Fruit fly (Drosophila melanogaster) whole organism, embryonic: ENCODE measurements around the gene akirin.

Experiments
- Bgb ChIP-seq: fragments of 200-800 bp; sonication (Bioruptor generic); IDR thresholded peaks from 2 replicates; pipeline ENCODE4 v1.3.6; 2022; ENCODE audit warnings: missing biosample characterization, missing genetic modification characterization; ENCODE audit not compliant: partially characterized antibody
- CG10321 ChIP-seq: fragments of 200-800 bp; sonication (Bioruptor generic); IDR thresholded peaks from 2 replicates; pipeline ENCODE4 v1.3.6; 2022; ENCODE audit warnings: missing biosample characterization, missing genetic modification characterization
- CG11695 ChIP-seq: fragments of 200-800 bp; sonication (Bioruptor generic); IDR thresholded peaks from 3 replicates; pipeline ENCODE4 v1.3.6; 2022; ENCODE audit warnings: missing biosample characterization, missing genetic modification characterization
- CG12659 ChIP-seq: fragments of 200-800 bp; sonication (Bioruptor generic); optimal IDR thresholded peaks from 3 replicates; lab custom pipeline; 2017; ENCODE audit warnings: mild to moderate bottlenecking, missing biosample characterization, missing genetic modification reagents, missing genetic modification characterization
- CG15514 ChIP-seq: fragments of 200-800 bp; sonication (Bioruptor generic); optimal IDR thresholded peaks from 3 replicates; lab custom pipeline; 2017; ENCODE audit warnings: missing biosample characterization, missing genetic modification characterization, mild to moderate bottlenecking, moderate library complexity, missing genetic modification reagents
- CG15696 ChIP-seq: fragments of 200-800 bp; sonication (Bioruptor generic); optimal IDR thresholded peaks from 2 replicates; lab custom pipeline; 2019; ENCODE audit warnings: missing biosample characterization, mild to moderate bottlenecking, missing genetic modification characterization, moderate library complexity
- CG1603 ChIP-seq: fragments of 200-800 bp; sonication (Bioruptor generic); optimal IDR thresholded peaks from 2 replicates; lab custom pipeline; 2019; ENCODE audit warnings: missing biosample characterization, mild to moderate bottlenecking, missing genetic modification characterization, moderate library complexity
- CG17385 ChIP-seq: fragments of 200-800 bp; sonication (Bioruptor generic); optimal IDR thresholded peaks from 3 replicates; lab custom pipeline; 2018; ENCODE audit warnings: missing biosample characterization, mild to moderate bottlenecking, missing genetic modification characterization
- CG17829 ChIP-seq: fragments of 200-800 bp; optimal IDR thresholded peaks from 2 replicates; lab custom pipeline; 2019; ENCODE audit warnings: missing biosample characterization, mild to moderate bottlenecking, missing genetic modification characterization, moderate library complexity
- CG1832 ChIP-seq: fragments of 200-800 bp; sonication (Bioruptor generic); optimal IDR thresholded peaks from 2 replicates; lab custom pipeline; 2017; ENCODE audit warnings: missing biosample characterization, mild to moderate bottlenecking, missing genetic modification characterization, inconsistent platforms
- CG2116 ChIP-seq: fragments of 200-800 bp; sonication (Bioruptor generic); optimal IDR thresholded peaks from 3 replicates; lab custom pipeline; 2018; ENCODE audit warnings: missing biosample characterization, mild to moderate bottlenecking, missing genetic modification characterization
- CG3281 ChIP-seq: fragments of 200-800 bp; sonication (Bioruptor generic); optimal IDR thresholded peaks from 3 replicates; lab custom pipeline; 2017; ENCODE audit warnings: missing biosample characterization, mild to moderate bottlenecking, missing genetic modification characterization
- CG34376 ChIP-seq: fragments of 200-800 bp; sonication (Bioruptor generic); optimal IDR thresholded peaks from 2 replicates; lab custom pipeline; 2018; ENCODE audit warnings: missing biosample characterization, mild to moderate bottlenecking, missing genetic modification characterization
- CG4617 ChIP-seq: fragments of 200-800 bp; sonication (Bioruptor generic); optimal IDR thresholded peaks from 3 replicates; lab custom pipeline; 2016; ENCODE audit warnings: missing biosample characterization, missing genetic modification characterization, borderline replicate concordance
- CG6791 ChIP-seq: fragments of 200-800 bp; sonication (Bioruptor generic); IDR thresholded peaks from 3 replicates; pipeline ENCODE4 v1.3.6; 2022; ENCODE audit warnings: missing biosample characterization, missing genetic modification characterization; ENCODE audit not compliant: partially characterized antibody
- CG7556 ChIP-seq: fragments of 200-800 bp; sonication (Bioruptor generic); optimal IDR thresholded peaks from 2 replicates; lab custom pipeline; 2017; ENCODE audit warnings: missing biosample characterization, mild to moderate bottlenecking, missing genetic modification characterization
- CG7987 ChIP-seq: fragments of 200-800 bp; sonication (Bioruptor generic); optimal IDR thresholded peaks from 2 replicates; lab custom pipeline; 2018; ENCODE audit warnings: missing biosample characterization, mild to moderate bottlenecking, missing genetic modification characterization, moderate library complexity
- CG8359 ChIP-seq: fragments of 200-800 bp; sonication (Bioruptor generic); optimal IDR thresholded peaks from 2 replicates; lab custom pipeline; 2017; ENCODE audit warnings: missing biosample characterization, mild to moderate bottlenecking, missing genetic modification characterization, borderline replicate concordance
- Dll ChIP-seq: fragments of 200-800 bp; sonication (Bioruptor generic); IDR thresholded peaks from 4 replicates; pipeline ENCODE4 v1.3.6; 2022; ENCODE audit warnings: missing biosample characterization, missing genetic modification characterization; ENCODE audit not compliant: partially characterized antibody
- Med ChIP-seq: fragments of 200-800 bp; sonication (Bioruptor generic); peaks from one replicate; lab custom pipeline; 2016; ENCODE audit warnings: missing biosample characterization, missing genetic modification characterization, mild to moderate bottlenecking, inconsistent platforms, moderate library complexity
- NC2α ChIP-seq: fragments of 200-800 bp; sonication (Bioruptor generic); optimal IDR thresholded peaks from 2 replicates; lab custom pipeline; 2016; ENCODE audit warnings: missing biosample characterization, missing genetic modification characterization
- Nf-YC ChIP-seq: fragments of 200-800 bp; optimal IDR thresholded peaks from 3 replicates; lab custom pipeline; 2019; ENCODE audit warnings: missing biosample characterization, mild to moderate bottlenecking, missing genetic modification characterization, moderate library complexity
- ac ChIP-seq: fragments of 200-800 bp; sonication (Bioruptor generic); optimal IDR thresholded peaks from 3 replicates; lab custom pipeline; 2017; ENCODE audit warnings: missing biosample characterization, mild to moderate bottlenecking, missing genetic modification characterization
- az2 ChIP-seq: fragments of 200-800 bp; sonication (Bioruptor generic); optimal IDR thresholded peaks from 3 replicates; lab custom pipeline; 2016; ENCODE audit warnings: missing biosample characterization, missing genetic modification characterization
- chinmo ChIP-seq: fragments of 200-800 bp; sonication (Bioruptor generic); IDR thresholded peaks from 4 replicates; pipeline ENCODE4 v1.3.6; 2022; ENCODE audit warnings: missing biosample characterization, missing genetic modification characterization; ENCODE audit not compliant: partially characterized antibody
- chm ChIP-seq: fragments of 200-800 bp; sonication (Bioruptor generic); IDR thresholded peaks from 2 replicates; pipeline ENCODE4 v1.3.6; 2022; ENCODE audit warnings: missing biosample characterization, missing genetic modification characterization
- crol ChIP-seq: fragments of 200-800 bp; sonication (Bioruptor generic); IDR thresholded peaks from 2 replicates; pipeline ENCODE4 v1.3.6; 2022; ENCODE audit warnings: missing biosample characterization, missing genetic modification characterization
- crp ChIP-seq, 2 experiments: fragments of 200-800 bp; sonication (Bioruptor generic); optimal IDR thresholded peaks; 2 replicates in 1 of 2; 3 replicates in 1 of 2; lab custom pipeline; 2017; ENCODE audit warnings: missing biosample characterization in 2 of 2, missing genetic modification characterization in 2 of 2, mild to moderate bottlenecking in 1 of 2, moderate library complexity in 1 of 2
- dm ChIP-seq: fragments of 200-800 bp; sonication (Bioruptor generic); optimal IDR thresholded peaks from 3 replicates; lab custom pipeline; 2016; ENCODE audit warnings: missing biosample characterization, missing genetic modification characterization
- exex ChIP-seq: fragments of 200-800 bp; sonication (Bioruptor generic); optimal IDR thresholded peaks from 4 replicates; lab custom pipeline; 2018; ENCODE audit warnings: missing biosample characterization, mild to moderate bottlenecking, missing genetic modification characterization, moderate library complexity
- fu2 ChIP-seq: fragments of 200-800 bp; sonication (Bioruptor generic); optimal IDR thresholded peaks from 2 replicates; lab custom pipeline; 2016; ENCODE audit warnings: missing biosample characterization, missing genetic modification characterization
- hbn ChIP-seq: fragments of 200-800 bp; sonication (Bioruptor generic); IDR thresholded peaks from 2 replicates; pipeline ENCODE4 v1.3.6; 2022; ENCODE audit warnings: missing biosample characterization, missing genetic modification characterization; ENCODE audit not compliant: partially characterized antibody
- insv ChIP-seq, 2 experiments: fragments of 200-800 bp; sonication (Bioruptor generic); optimal IDR thresholded peaks; 3 replicates each; lab custom pipeline; 2016 to 2018; ENCODE audit warnings: missing biosample characterization in 2 of 2, missing genetic modification characterization in 2 of 2
- kay ChIP-seq: fragments of 200-800 bp; sonication (Bioruptor generic); optimal IDR thresholded peaks from 2 replicates; lab custom pipeline; 2016; ENCODE audit warnings: missing biosample characterization, missing genetic modification characterization
- kni ChIP-seq: fragments of 200-800 bp; sonication (Bioruptor generic); optimal IDR thresholded peaks from 3 replicates; lab custom pipeline; 2017; ENCODE audit warnings: mild to moderate bottlenecking, missing biosample characterization, missing genetic modification reagents, missing genetic modification characterization
- mam ChIP-seq: fragments of 200-800 bp; sonication (Bioruptor generic); optimal IDR thresholded peaks from 3 replicates; lab custom pipeline; 2016; ENCODE audit warnings: missing biosample characterization, missing genetic modification characterization
- nau ChIP-seq: fragments of 200-800 bp; sonication (Bioruptor generic); optimal IDR thresholded peaks from 3 replicates; lab custom pipeline; 2017; ENCODE audit warnings: missing biosample characterization, mild to moderate bottlenecking, missing genetic modification characterization, missing genetic modification reagents
- phol ChIP-seq: fragments of 200-800 bp; sonication (Bioruptor generic); optimal IDR thresholded peaks from 3 replicates; lab custom pipeline; 2018; ENCODE audit warnings: missing biosample characterization, mild to moderate bottlenecking, missing genetic modification characterization, moderate library complexity
- scrt ChIP-seq: fragments of 200-800 bp; sonication (Bioruptor generic); optimal IDR thresholded peaks from 2 replicates; lab custom pipeline; 2018; ENCODE audit warnings: missing biosample characterization, mild to moderate bottlenecking, missing genetic modification characterization, moderate library complexity
- sd ChIP-seq: fragments of 200-800 bp; sonication (Bioruptor generic); optimal IDR thresholded peaks from 3 replicates; lab custom pipeline; 2018; ENCODE audit warnings: missing biosample characterization, mild to moderate bottlenecking, missing genetic modification characterization, moderate library complexity
- sens ChIP-seq: fragments of 200-800 bp; sonication (Bioruptor generic); peaks from one replicate; lab custom pipeline; 2016; ENCODE audit warnings: missing biosample characterization, missing genetic modification characterization
- sqz ChIP-seq: fragments of 200-800 bp; sonication (Bioruptor generic); optimal IDR thresholded peaks from 3 replicates; lab custom pipeline; 2018; ENCODE audit warnings: missing biosample characterization, mild to moderate bottlenecking, missing genetic modification characterization
- sr ChIP-seq: fragments of 200-800 bp; sonication (Bioruptor generic); IDR thresholded peaks from 3 replicates; pipeline ENCODE4 v1.3.6; 2022; ENCODE audit warnings: missing biosample characterization, missing genetic modification characterization
- sug ChIP-seq: fragments of 200-800 bp; optimal IDR thresholded peaks from 2 replicates; lab custom pipeline; 2019; ENCODE audit warnings: missing biosample characterization, mild to moderate bottlenecking, missing genetic modification characterization, moderate library complexity
- tll ChIP-seq, 2 experiments: fragments of 200-800 bp in 1 of 2; fragments of >200 bp in 1 of 2; sonication (Bioruptor generic) in 1 of 2; optimal IDR thresholded peaks; 2 replicates each; lab custom pipeline; 2017 to 2019; ENCODE audit warnings: missing biosample characterization in 2 of 2, missing genetic modification characterization in 2 of 2, mild to moderate bottlenecking in 1 of 2, moderate library complexity in 1 of 2
- vnd ChIP-seq: fragments of 200-800 bp; sonication (Bioruptor generic); IDR thresholded peaks from 3 replicates; pipeline ENCODE4 v1.3.6; 2022; ENCODE audit warnings: missing biosample characterization, missing genetic modification characterization; ENCODE audit not compliant: partially characterized antibody
- vvl ChIP-seq: fragments of 200-800 bp; sonication (Bioruptor generic); IDR thresholded peaks from 2 replicates; pipeline ENCODE4 v1.3.6; 2022; ENCODE audit warnings: missing biosample characterization, missing genetic modification characterization

Gene akirin

dm6 chr3L:7370231-7370882 lies 714 bp downstream of the akirin start (continued):
- TF ChIP-seq ac (GFP tag; lab: Kevin White, UChicago) (peak; percentile 68), crp (GFP tag; optimal IDR thresholded peaks at IDR 0.05; lab: Kevin White, UChicago) (peak; percentile 36 to 83), chinmo (GFP tag; lab: Robert Waterston, UW) (peak; percentile 87), fu2 (GFP tag; lab: Kevin White, UChicago) (no peak), sens (GFP tag; lab: Kevin White, UChicago) (peak; percentile 53), NC2α (GFP tag; lab: Kevin White, UChicago) (no peak), phol (tag; lab: Kevin White, UChicago) (peak; percentile 58), CG4617 (GFP tag; lab: Kevin White, UChicago) (peak; percentile 80), sd (peak; percentile 99), CG10321 (peak; percentile 96), sug (tag; lab: Kevin White, UChicago) (peak; percentile 1), Med (GFP tag; lab: Kevin White, UChicago) (peak; percentile 82), CG6791 (GFP tag; lab: Robert Waterston, UW) (0 out of 3 replicates have a peak, but pooled peaks have one; percentile 26), dm (GFP tag; lab: Kevin White, UChicago) (peak; percentile 81), CG15514 (GFP tag; lab: Kevin White, UChicago) (peak; percentile 42), CG17385 (peak; percentile 95), CG8359 (no peak), chm (no peak), CG1832 (peak; percentile 58), exex (tag; lab: Kevin White, UChicago) (peak; percentile 5), CG11695 (no peak), CG2116 (peak; percentile 31), crol (GFP tag; lab: Robert Waterston, UW) (no peak), tll (GFP tag; optimal IDR thresholded peaks at IDR 0.05; lab: Kevin White, UChicago) (peak in 1 of 2 experiments; percentile 30), CG1603 (tag; lab: Kevin White, UChicago) (peak; percentile 26), sqz (GFP tag; lab: Kevin White, UChicago) (peak; percentile 31), Bgb (GFP tag; lab: Robert Waterston, UW) (peak; percentile 14; the same call in 1 of the 2 replicates), nau (GFP tag; lab: Kevin White, UChicago) (no peak), az2 (GFP tag; lab: Kevin White, UChicago) (no peak), kni (GFP tag; lab: Kevin White, UChicago) (peak; percentile 44), vvl (GFP tag; lab: Robert Waterston, UW) (0 out of 2 replicates have a peak, but pooled peaks have one; percentile 37), Nf-YC (tag; lab: Kevin White, UChicago) (peak; percentile 26), CG15696 (tag; lab: Kevin White, UChicago) (peak; percentile 24), hbn (no peak), CG12659 (GFP tag; lab: Kevin White, UChicago) (peak; percentile 37), scrt (GFP tag; lab: Kevin White, UChicago) (peak; percentile 64), CG34376 (GFP tag; lab: Kevin White, UChicago) (peak; percentile 7), mam (GFP tag; lab: Kevin White, UChicago) (no peak), sr (GFP tag; lab: Robert Waterston, UW) (no peak), CG17829 (tag; lab: Kevin White, UChicago) (peak; percentile 19), CG7987 (GFP tag; lab: Kevin White, UChicago) (peak; percentile 22), insv (GFP tag; optimal IDR thresholded peaks at IDR 0.05; lab: Kevin White, UChicago) (peak in 1 of 2 experiments; percentile 11), vnd (GFP tag; lab: Robert Waterston, UW) (no peak), CG3281 (GFP tag; lab: Kevin White, UChicago) (no peak), CG7556 (GFP tag; lab: Kevin White, UChicago) (no peak), Dll (GFP tag; lab: Robert Waterston, UW) (0 out of 4 replicates have a peak, but pooled peaks have one; percentile 21), kay (no peak)
